Fruit fly (Drosophila melanogaster) whole organism, adult: Measurements from ENCODE around the gene Pura.

ENCODE experiments used
- CG12768 ChIP-seq: fragments of 200-800 bp; sonication (Bioruptor generic); optimal IDR thresholded peaks from 2 replicates; lab custom pipeline; 2017; ENCODE audit warnings: missing biosample characterization, missing genetic modification characterization, mild to moderate bottlenecking, moderate library complexity, missing genetic modification reagents
- CG1620 ChIP-seq: fragments of 200-800 bp; sonication (Bioruptor generic); optimal IDR thresholded peaks from 2 replicates; lab custom pipeline; 2016; ENCODE audit warnings: missing biosample characterization, missing genetic modification characterization
- CG5204 ChIP-seq: fragments of 200-800 bp; sonication (Bioruptor generic); optimal IDR thresholded peaks from 2 replicates; lab custom pipeline; 2016; ENCODE audit warnings: missing biosample characterization, missing genetic modification characterization
- CG7045 ChIP-seq: fragments of 200-800 bp; sonication (Bioruptor generic); optimal IDR thresholded peaks from 2 replicates; lab custom pipeline; 2017; ENCODE audit warnings: missing biosample characterization, mild to moderate bottlenecking, missing genetic modification characterization
- Clk ChIP-seq: fragments of 200-800 bp; sonication (Bioruptor generic); optimal IDR thresholded peaks from 2 replicates; lab custom pipeline; 2017; ENCODE audit warnings: missing biosample characterization, missing genetic modification characterization
- Mnt ChIP-seq: fragments of 200-800 bp; sonication (Bioruptor generic); optimal IDR thresholded peaks from 2 replicates; lab custom pipeline; 2016; ENCODE audit warnings: missing biosample characterization, mild to moderate bottlenecking, missing genetic modification characterization
- bab1 ChIP-seq: fragments of 200-800 bp; sonication (Bioruptor generic); optimal IDR thresholded peaks from 3 replicates; lab custom pipeline; 2019; ENCODE audit warnings: missing biosample characterization, mild to moderate bottlenecking, missing genetic modification characterization, moderate library complexity
- cic ChIP-seq: fragments of 200-800 bp; sonication (Bioruptor generic); optimal IDR thresholded peaks from 2 replicates; lab custom pipeline; 2017; ENCODE audit warnings: missing biosample characterization, mild to moderate bottlenecking, missing genetic modification characterization, moderate library complexity
- kay ChIP-seq: fragments of 200-800 bp; sonication (Bioruptor generic); peaks from one replicate; lab custom pipeline; 2016; ENCODE audit warnings: missing biosample characterization, missing genetic modification characterization, borderline replicate concordance
- pad ChIP-seq: fragments of 200-800 bp; sonication (Bioruptor generic); optimal IDR thresholded peaks from 3 replicates; lab custom pipeline; 2017; ENCODE audit warnings: missing biosample characterization, missing genetic modification characterization, mild to moderate bottlenecking, moderate library complexity, missing genetic modification reagents
- toe ChIP-seq: fragments of 200-800 bp; sonication (Bioruptor generic); optimal IDR thresholded peaks from 2 replicates; lab custom pipeline; 2016; ENCODE audit warnings: missing biosample characterization, missing genetic modification characterization

- TF ChIP-seq Mnt (GFP tag; lab: Kevin White, UChicago) (peak; percentile 32), CG12768 (GFP tag; lab: Kevin White, UChicago) (no peak), pad (GFP tag; lab: Kevin White, UChicago) (peak; percentile 20), CG7045 (no peak), cic (no peak), Clk (GFP tag; lab: Kevin White, UChicago) (no peak), toe (GFP tag; lab: Kevin White, UChicago) (no peak), CG1620 (no peak), kay (GFP tag; lab: Kevin White, UChicago) (no peak), bab1 (GFP tag; lab: Kevin White, UChicago) (peak; percentile 51), CG5204 (GFP tag; lab: Kevin White, UChicago) (no peak)
Observed at dm6 chr3L:7641467-7641866, 48.6 kb downstream of the Pura start, which contains the start of gene CG7506.
